Worm (Caenorhabditis elegans): ENCODE data around the gene F53A9.8.

Gene F53A9.8

ce11 chrX:8718856-8719255 is at the start of gene F53A9.8:
F53A9.8 (minus strand) TSS chrX:8718904.
- TF ChIP-seq W03F9.2 (tag; optimal IDR thresholded peaks at IDR 0.05) (no peak), dao-5 (tag; optimal IDR thresholded peaks at IDR 0.05) (no peak), him-1 (tag; optimal IDR thresholded peaks at IDR 0.05) (no peak)

- TF ChIP-seq dao-5 (tag; optimal IDR thresholded peaks at IDR 0.05): no peak
- TF ChIP-seq W03F9.2 (tag; optimal IDR thresholded peaks at IDR 0.05): no peak
- no peak for TF ChIP-seq him-1 (tag; optimal IDR thresholded peaks at IDR 0.05)
Measured at ce11 chrX:8764044-8764443, 45.3 kb upstream of the F53A9.8 start.

- TF ChIP-seq dao-5 (tag; optimal IDR thresholded peaks at IDR 0.05) (no peak), him-1 (tag; optimal IDR thresholded peaks at IDR 0.05) (no peak)
Measured at ce11 chrX:8763607-8764006, 44.9 kb upstream of the F53A9.8 start, which contains the start of gene zig-12. zig-12 (plus strand) TSS chrX:8763907.

DNA sequence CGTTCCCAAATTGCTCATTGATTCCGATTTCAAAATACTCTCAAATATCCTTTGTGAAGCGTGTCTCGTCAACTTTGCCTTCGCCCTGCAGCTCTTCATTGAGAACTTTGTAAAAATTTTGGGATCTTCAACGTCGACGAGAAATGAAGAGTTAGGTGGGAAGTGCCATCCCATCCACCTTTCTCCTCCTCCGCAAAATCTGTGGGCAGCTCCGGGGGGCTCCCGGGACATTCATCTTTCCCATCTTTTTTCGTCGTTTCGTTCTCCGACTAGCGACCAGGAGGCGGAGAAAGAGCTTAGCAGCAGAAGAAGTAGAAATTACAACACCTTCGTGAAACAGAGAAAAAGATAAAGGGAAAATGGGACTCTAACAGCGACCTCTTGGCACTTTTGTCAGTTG is 44.2 kb upstream of the F53A9.8 start:
- no peak for TF ChIP-seq W03F9.2 (tag; optimal IDR thresholded peaks at IDR 0.05)
- TF ChIP-seq him-1 (tag; optimal IDR thresholded peaks at IDR 0.05): no peak
- TF ChIP-seq dao-5 (tag; optimal IDR thresholded peaks at IDR 0.05): no peak

DNA sequence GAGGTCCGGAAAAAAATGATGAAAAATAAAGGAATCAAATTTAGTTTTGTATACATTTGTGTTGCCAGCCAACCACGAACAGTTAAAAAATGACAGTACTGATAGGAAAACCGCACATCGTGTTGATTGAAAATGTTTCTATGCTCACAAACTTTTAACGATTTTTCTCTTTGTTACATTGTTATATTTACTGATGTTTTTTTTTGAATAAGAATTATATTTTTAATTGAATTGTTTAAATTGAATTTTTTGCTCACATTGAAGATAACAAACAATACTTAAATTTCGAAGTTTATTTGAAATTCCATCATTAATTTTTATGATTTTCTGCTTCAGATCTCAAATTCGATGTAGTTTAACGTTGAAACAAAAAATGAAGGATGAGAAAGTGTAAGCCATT is 42.8 kb upstream of the F53A9.8 start, which contains the start of gene M02D8.5:
M02D8.5 (minus strand) TSS at position 101 of the 400 bp plus-strand sequence.
- TF ChIP-seq him-1 (tag; optimal IDR thresholded peaks at IDR 0.05) (no peak), dao-5 (tag; optimal IDR thresholded peaks at IDR 0.05) (no peak), W03F9.2 (tag; optimal IDR thresholded peaks at IDR 0.05) (no peak)

ce11 chrX:8761060-8761459 is 42.4 kb upstream of the F53A9.8 start:
- TF ChIP-seq dao-5 (tag; optimal IDR thresholded peaks at IDR 0.05): no peak
- TF ChIP-seq him-1 (tag; optimal IDR thresholded peaks at IDR 0.05): no peak
- no peak for TF ChIP-seq W03F9.2 (tag; optimal IDR thresholded peaks at IDR 0.05)

DNA sequence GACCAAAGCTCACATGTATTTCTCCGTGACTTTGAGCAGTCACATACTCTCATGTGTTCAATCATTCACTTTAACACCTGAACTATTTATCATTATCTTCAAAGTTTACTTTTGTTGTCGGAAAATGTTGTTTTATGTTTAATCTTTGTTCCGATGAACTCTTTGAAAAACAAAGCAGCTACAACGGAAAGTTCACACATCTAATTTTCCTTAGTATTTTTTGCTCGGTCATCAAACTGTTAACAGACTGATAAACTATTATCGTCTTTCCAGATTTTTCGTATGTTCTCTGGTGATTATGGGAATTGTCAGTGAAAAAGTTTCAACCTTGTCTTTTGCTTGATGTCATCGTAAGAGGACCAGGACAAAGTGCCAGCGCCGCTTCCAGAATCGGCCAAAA is 37.3 kb upstream of the F53A9.8 start:
- no peak for TF ChIP-seq him-1 (tag; optimal IDR thresholded peaks at IDR 0.05)
- TF ChIP-seq W03F9.2 (tag; optimal IDR thresholded peaks at IDR 0.05): no peak
- no peak for TF ChIP-seq dao-5 (tag; optimal IDR thresholded peaks at IDR 0.05)

DNA sequence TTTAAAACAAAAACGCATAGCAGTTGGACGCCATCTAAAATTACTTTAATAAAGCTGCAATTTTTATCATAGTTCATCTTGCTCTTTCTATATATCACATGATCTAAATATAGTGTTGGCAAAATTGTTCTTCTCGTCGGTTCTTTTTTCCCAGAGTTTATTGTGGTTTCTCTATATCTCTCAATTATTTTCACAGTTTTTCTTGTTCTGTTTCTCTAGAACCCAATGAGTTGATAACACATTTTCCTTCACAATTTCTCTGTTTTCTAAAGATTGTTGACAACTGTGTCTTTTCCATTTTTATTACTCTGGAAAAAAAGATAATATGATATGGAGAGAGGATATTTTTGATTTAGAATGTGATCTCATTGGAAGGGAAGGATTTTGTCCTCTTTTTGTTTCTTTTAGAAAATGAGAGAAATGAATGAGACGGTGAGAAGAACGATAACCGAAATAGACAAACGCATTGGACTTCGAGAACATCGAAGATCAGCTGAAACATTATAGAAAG is 35.6 kb upstream of the F53A9.8 start:
- TF ChIP-seq him-1 (tag; optimal IDR thresholded peaks at IDR 0.05) (no peak), dao-5 (tag; optimal IDR thresholded peaks at IDR 0.05) (no peak), W03F9.2 (tag; optimal IDR thresholded peaks at IDR 0.05) (no peak)

DNA sequence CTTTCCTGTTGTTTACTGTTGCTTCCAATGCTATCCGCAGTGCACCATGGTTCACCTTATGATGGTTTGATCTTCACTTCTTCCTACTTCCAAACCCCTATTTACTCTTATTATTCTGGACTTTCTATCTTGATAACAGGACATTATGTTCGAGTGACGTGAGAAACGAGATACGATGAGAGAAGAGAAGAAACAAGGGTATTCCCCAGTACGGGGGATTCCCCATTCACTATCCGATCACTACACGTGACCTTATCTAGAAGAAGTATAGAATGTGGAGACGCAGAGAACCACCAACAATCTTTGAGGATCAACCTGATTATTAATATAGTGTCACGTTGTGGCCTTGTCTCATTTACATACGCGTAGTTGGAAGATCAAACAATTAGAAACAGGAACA is 33.8 kb upstream of the F53A9.8 start:
- TF ChIP-seq W03F9.2 (tag; optimal IDR thresholded peaks at IDR 0.05): no peak
- TF ChIP-seq him-1 (tag; optimal IDR thresholded peaks at IDR 0.05): no peak
- no peak for TF ChIP-seq dao-5 (tag; optimal IDR thresholded peaks at IDR 0.05)

- TF ChIP-seq him-1 (tag; optimal IDR thresholded peaks at IDR 0.05): no peak
- no peak for TF ChIP-seq W03F9.2 (tag; optimal IDR thresholded peaks at IDR 0.05)
- no peak for TF ChIP-seq dao-5 (tag; optimal IDR thresholded peaks at IDR 0.05)
Measured at ce11 chrX:8750660-8751059, 32.0 kb upstream of the F53A9.8 start, which contains the start of gene asns-2. asns-2 (minus strand) TSS chrX:8750941.

DNA sequence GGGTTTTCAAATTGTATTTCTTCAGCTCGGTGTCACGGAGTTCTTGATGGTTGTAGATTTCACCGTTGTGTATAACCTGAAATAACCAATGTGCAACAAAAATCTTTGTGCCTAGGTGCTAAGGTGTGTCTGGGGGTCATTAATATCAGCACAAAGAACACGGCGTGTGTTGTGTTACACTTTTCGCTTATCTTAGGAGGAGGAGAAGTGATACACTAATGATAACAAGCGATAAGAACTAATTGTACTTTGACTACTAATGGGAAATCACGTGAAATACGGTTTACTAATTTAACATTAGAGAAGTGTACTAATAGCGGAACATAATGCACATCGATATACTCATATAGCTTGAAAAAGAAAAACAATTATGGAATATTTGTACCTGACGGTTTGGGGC is 31.5 kb upstream of the F53A9.8 start:
- TF ChIP-seq dao-5 (tag; optimal IDR thresholded peaks at IDR 0.05) (no peak), W03F9.2 (tag; optimal IDR thresholded peaks at IDR 0.05) (no peak), him-1 (tag; optimal IDR thresholded peaks at IDR 0.05) (no peak)

DNA sequence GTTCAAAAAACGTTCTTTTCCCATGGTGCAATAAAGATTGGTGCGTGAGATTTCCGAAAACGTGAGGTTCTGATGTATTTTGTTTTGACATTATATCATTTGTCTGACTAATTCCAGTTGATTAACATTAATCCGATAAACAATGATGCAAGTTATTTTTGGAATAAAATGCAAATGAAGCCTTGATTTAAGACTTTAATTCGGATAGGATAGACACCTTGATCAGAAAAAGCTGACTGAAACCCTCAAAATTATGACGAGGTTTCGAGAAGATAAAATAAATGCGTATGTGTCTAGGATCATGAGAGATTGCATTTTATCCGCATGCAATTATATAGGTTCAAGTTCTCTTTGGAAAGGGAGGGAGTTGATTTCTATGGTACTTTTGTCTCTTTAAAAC is 26.8 kb upstream of the F53A9.8 start:
- TF ChIP-seq him-1 (tag; optimal IDR thresholded peaks at IDR 0.05) (no peak), dao-5 (tag; optimal IDR thresholded peaks at IDR 0.05) (no peak), W03F9.2 (tag; optimal IDR thresholded peaks at IDR 0.05) (no peak)

- no peak for TF ChIP-seq him-1 (tag; optimal IDR thresholded peaks at IDR 0.05)
Measured at ce11 chrX:8744192-8744985, 25.7 kb upstream of the F53A9.8 start.

DNA sequence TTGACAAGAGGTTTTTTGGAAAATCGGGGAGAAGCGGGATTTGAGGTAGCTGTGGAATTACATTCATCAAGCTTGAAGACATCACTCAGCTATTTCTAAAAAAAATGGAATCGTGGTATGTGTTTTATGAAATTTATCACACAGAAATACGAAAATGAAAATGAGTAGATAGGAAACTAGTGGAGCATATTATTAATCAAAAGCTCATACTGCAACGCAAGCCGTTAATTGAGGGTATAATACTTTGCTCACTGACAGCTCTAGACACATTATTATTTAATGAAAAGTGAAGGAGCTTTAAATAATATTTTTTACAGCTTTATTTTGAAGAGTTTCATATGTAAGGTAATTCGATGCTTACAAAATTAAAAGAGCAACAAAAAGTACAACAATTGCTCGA is 24.2 kb upstream of the F53A9.8 start, which contains the start of gene M02D8.7:
M02D8.7 (minus strand) TSS at position 101 of the 400 bp plus-strand sequence.
- no peak for TF ChIP-seq him-1 (tag; optimal IDR thresholded peaks at IDR 0.05)
- TF ChIP-seq dao-5 (tag; optimal IDR thresholded peaks at IDR 0.05): no peak
- no peak for TF ChIP-seq W03F9.2 (tag; optimal IDR thresholded peaks at IDR 0.05)
